Fruit fly (Drosophila melanogaster): ENCODE data around the gene Ag5r2.

DNA sequence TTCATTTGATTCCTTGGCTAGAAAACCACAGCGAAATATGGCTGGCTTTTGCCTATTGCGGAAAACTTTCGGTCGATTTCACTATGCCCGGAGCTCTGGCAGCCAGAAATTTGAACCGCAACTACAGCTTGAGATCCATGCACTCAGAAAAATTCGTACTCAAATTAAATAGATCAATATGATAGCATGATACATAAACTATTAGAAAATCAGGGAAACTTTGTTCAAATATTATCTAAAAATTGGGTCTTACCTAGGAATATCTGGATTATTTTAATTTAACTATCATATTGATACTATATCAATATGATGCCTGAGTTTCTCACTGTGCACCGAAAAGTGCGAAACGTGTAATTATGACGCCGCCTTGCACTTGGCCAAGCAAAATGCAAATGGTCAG, 32.7 kb downstream of the Ag5r2 start:
- TF ChIP-seq CG12605 (GFP tag; IDR thresholded peaks at IDR 0.05) (no peak), CG34367 (tag; optimal IDR thresholded peaks at IDR 0.05) (no peak), Ets98B (GFP tag; IDR thresholded peaks at IDR 0.05) (no peak), CG8301 (tag; optimal IDR thresholded peaks at IDR 0.05) (no peak)
